Worm (Caenorhabditis elegans) whole organism, L4/young adult: ENCODE measurements around the gene unc-53.

Experiments
- W03F9.2 ChIP-seq: fragments of 150-350 bp; optimal IDR thresholded peaks from 2 replicates; lab custom pipeline; 2014; ENCODE audit warnings: missing biosample characterization, missing genetic modification characterization
- dao-5 ChIP-seq: sonication (generic microtip); optimal IDR thresholded peaks from 2 replicates; lab custom pipeline; 2016; ENCODE audit warnings: missing genotype, missing genetic modification characterization, moderate library complexity, missing compliant biosample characterization
- him-1 ChIP-seq: sonication (generic microtip); optimal IDR thresholded peaks from 2 replicates; lab custom pipeline; 2016; ENCODE audit warnings: missing genotype, missing genetic modification reagents, missing genetic modification characterization, missing compliant biosample characterization

DNA sequence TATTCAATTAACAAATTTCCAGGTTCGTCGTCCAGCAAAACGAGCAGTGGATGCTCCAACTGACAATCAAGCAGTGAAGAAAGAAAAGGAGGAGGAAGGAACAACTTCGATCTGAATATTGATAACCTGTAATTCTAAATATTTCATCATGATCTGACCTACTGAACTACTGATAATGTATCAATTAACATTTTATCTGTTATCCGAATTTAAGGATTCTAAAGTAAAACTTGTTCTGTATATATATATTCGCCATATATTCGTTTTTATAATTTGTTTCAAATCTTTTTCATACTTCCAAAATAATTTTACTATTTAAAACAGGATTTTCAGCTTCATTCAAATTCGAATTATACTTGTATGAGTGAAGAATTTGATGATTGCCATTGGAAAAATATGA is 18.6 kb upstream of the unc-53 start, which contains the start of gene apc-17:
- TF ChIP-seq dao-5 = no peak
- no peak for TF ChIP-seq W03F9.2 (tag; lab: Kevin White, UChicago)
- TF ChIP-seq him-1 (tag; lab: Kevin White, UChicago) = no peak
